Worm (Caenorhabditis elegans) whole organism, midembryonic: ENCODE data around the gene dpy-31.

Source experiments
- T22C8.4 ChIP-seq: fragments of 200-800 bp; sonication (Bioruptor generic); IDR thresholded peaks from 2 replicates; pipeline ENCODE4 v1.3.6; 2022; ENCODE audit warnings: missing genetic modification characterization, missing compliant biosample characterization
- flt-1 ChIP-seq: fragments of 200-800 bp; sonication (Bioruptor generic); IDR thresholded peaks from 2 replicates; pipeline ENCODE4 v1.3.6; 2022; ENCODE audit warnings: missing genetic modification characterization, missing compliant biosample characterization
- klf-2 ChIP-seq: fragments of 200-800 bp; sonication (Bioruptor generic); conservative IDR thresholded peaks from 2 replicates; pipeline ENCODE4 v1.3.6; 2022; ENCODE audit warnings: missing genetic modification reagents, missing genetic modification characterization, missing compliant biosample characterization
- ztf-29 ChIP-seq: fragments of 200-800 bp; sonication (Bioruptor generic); IDR thresholded peaks from 2 replicates; pipeline ENCODE4 v1.3.6; 2022; ENCODE audit warnings: missing genetic modification reagents, missing genetic modification characterization, missing compliant biosample characterization

ce11 chrIII:7184022-7184421 is 18.0 kb upstream of the dpy-31 start, which contains the start of gene yju-2:
- TF ChIP-seq T22C8.4 (GFP tag; lab: Robert Waterston, UW) (no peak), ztf-29 (GFP tag; lab: Robert Waterston, UW) (no peak), flt-1 (GFP tag; lab: Robert Waterston, UW) (no peak), klf-2 (GFP tag; lab: Robert Waterston, UW) (no peak)
